Worm (Caenorhabditis elegans) whole organism, L3 larva: ENCODE results near the gene C33H5.16.

Experiments used
- R02D3.7 ChIP-seq: fragments of 150-350 bp; optimal IDR thresholded peaks from 2 replicates; lab custom pipeline; 2014; ENCODE audit warnings: missing biosample characterization, missing genetic modification characterization
- ZK546.5 ChIP-seq: sonication (generic microtip); optimal IDR thresholded peaks from 2 replicates; lab custom pipeline; 2017; ENCODE audit warnings: missing biosample characterization, missing genetic modification characterization
- aly-2 ChIP-seq: fragments of 150-350 bp; optimal IDR thresholded peaks from 2 replicates; lab custom pipeline; 2014; ENCODE audit warnings: missing biosample characterization, missing genetic modification characterization
- ceh-82 ChIP-seq: fragments of 150-350 bp; optimal IDR thresholded peaks from 2 replicates; lab custom pipeline; 2014; ENCODE audit warnings: missing biosample characterization, missing genetic modification characterization
- egl-5 ChIP-seq: fragments of 150-350 bp; optimal IDR thresholded peaks from 2 replicates; lab custom pipeline; 2017; ENCODE audit warnings: missing biosample characterization, missing genetic modification reagents, missing genetic modification characterization, inconsistent platforms
- fkh-2 ChIP-seq: fragments of 150-350 bp; optimal IDR thresholded peaks from 2 replicates; lab custom pipeline; 2014; ENCODE audit warnings: missing biosample characterization, missing genetic modification reagents, missing genetic modification characterization
- jun-1 ChIP-seq: fragments of 150-350 bp; optimal IDR thresholded peaks from 2 replicates; lab custom pipeline; 2014; ENCODE audit warnings: missing biosample characterization, missing genetic modification reagents, missing genetic modification characterization
- lsy-12 ChIP-seq: sonication (generic microtip); optimal IDR thresholded peaks from 2 replicates; lab custom pipeline; 2016; ENCODE audit warnings: mild to moderate bottlenecking, missing genetic modification characterization, missing compliant biosample characterization
- nhr-11 ChIP-seq: fragments of 150-350 bp; optimal IDR thresholded peaks from 2 replicates; lab custom pipeline; 2014; ENCODE audit warnings: missing biosample characterization, missing genetic modification characterization
- pha-4 ChIP-seq: fragments of 150-350 bp; optimal IDR thresholded peaks from 2 replicates; lab custom pipeline; 2014; ENCODE audit warnings: missing biosample characterization, missing genetic modification reagents, missing genetic modification characterization
- skn-1 ChIP-seq: fragments of 150-350 bp; optimal IDR thresholded peaks from 2 replicates; lab custom pipeline; 2014; ENCODE audit warnings: missing biosample characterization, missing genetic modification characterization
- unc-62 ChIP-seq: fragments of 150-350 bp; sonication (generic microtip); optimal IDR thresholded peaks from 4 replicates; lab custom pipeline; 2014; ENCODE audit warnings: missing biosample characterization, missing genetic modification reagents, missing genetic modification characterization

DNA sequence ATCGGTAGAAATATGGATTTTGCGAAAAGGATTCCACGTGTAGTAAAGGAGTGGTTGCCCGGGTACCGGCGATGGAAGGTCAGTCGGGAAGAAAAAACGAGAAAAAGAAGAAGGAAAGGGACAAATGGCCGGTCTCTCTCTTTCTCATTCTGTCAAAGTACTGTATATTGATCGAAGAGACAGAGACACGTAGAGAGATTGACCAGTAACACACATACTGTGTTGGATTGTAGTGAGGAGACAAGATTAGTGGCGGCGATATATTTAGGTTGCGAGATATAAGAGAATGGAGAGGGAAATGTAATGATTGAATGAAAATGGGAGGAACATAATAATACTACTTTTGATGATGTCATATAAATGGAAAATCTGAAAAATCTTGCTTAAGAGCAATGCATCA, 32.9 kb upstream of the C33H5.16 start:
- TF ChIP-seq pha-4 (tag; lab: Kevin White, UChicago) (peak; percentile 26), R02D3.7 (tag; lab: Kevin White, UChicago) (no peak), aly-2 (no peak), ceh-82 (no peak), egl-5 (tag; lab: Kevin White, UChicago) (no peak), jun-1 (tag; lab: Kevin White, UChicago) (no peak), lsy-12 (tag; lab: Kevin White, UChicago) (no peak), fkh-2 (tag; lab: Kevin White, UChicago) (no peak), ZK546.5 (no peak), skn-1 (tag; lab: Kevin White, UChicago) (no peak), unc-62 (no peak), nhr-11 (tag; lab: Kevin White, UChicago) (no peak)
